Worm (Caenorhabditis elegans): ENCODE measurements around the gene T05C1.2.

- TF ChIP-seq ceh-13 (GFP tag; optimal IDR thresholded peaks at IDR 0.05) (no peak), pes-1 (GFP tag; IDR thresholded peaks at IDR 0.05) (no peak), hmg-4 (GFP tag; optimal IDR thresholded peaks at IDR 0.05) (no peak), flt-1 (GFP tag; IDR thresholded peaks at IDR 0.05) (no peak), ama-1 (optimal IDR thresholded peaks at IDR 0.05) (no peak), tbx-11 (GFP tag; IDR thresholded peaks at IDR 0.05) (no peak), B0310.2 (tag; optimal IDR thresholded peaks at IDR 0.05) (no peak), sea-1 (GFP tag; conservative IDR thresholded peaks at IDR 0.05) (no peak), tra-4 (tag; optimal IDR thresholded peaks at IDR 0.05) (no peak), hnd-1 (tag; optimal IDR thresholded peaks at IDR 0.05) (no peak), tbx-37 (GFP tag; conservative IDR thresholded peaks at IDR 0.05) (no peak), F13C5.2 (tag; optimal IDR thresholded peaks at IDR 0.05) (no peak)
Observed at ce11 chrII:4468897-4469459, 12.9 kb downstream of the T05C1.2 start.
